Worm (Caenorhabditis elegans) whole organism, early embryonic: ENCODE measurements around the gene Y49F6A.5.

ENCODE experiments used
- B0310.2 ChIP-seq: sonication (generic microtip); optimal IDR thresholded peaks from 2 replicates; lab custom pipeline; 2016; ENCODE audit warnings: mild to moderate bottlenecking, missing genetic modification characterization, missing compliant biosample characterization
- ama-1 ChIP-seq: fragments of 150-350 bp; optimal IDR thresholded peaks from 2 replicates; lab custom pipeline; 2014
- ceh-36 ChIP-seq: sonication (generic microtip); optimal IDR thresholded peaks from 2 replicates; lab custom pipeline; 2016; ENCODE audit warnings: missing genetic modification characterization, inconsistent platforms, missing compliant biosample characterization
- ets-7 ChIP-seq: sonication (generic microtip); optimal IDR thresholded peaks from 2 replicates; lab custom pipeline; 2016; ENCODE audit warnings: missing genotype, missing genetic modification characterization, missing compliant biosample characterization
- flt-1 ChIP-seq: fragments of 200-800 bp; sonication (Bioruptor generic); IDR thresholded peaks from 2 replicates; pipeline ENCODE4 v1.3.6; 2022; ENCODE audit warnings: missing genetic modification characterization, missing compliant biosample characterization
- hmg-4 ChIP-seq: fragments of 200-800 bp; sonication (Bioruptor generic); optimal IDR thresholded peaks from 2 replicates; lab custom pipeline; 2018; ENCODE audit warnings: mild to moderate bottlenecking, missing genetic modification characterization, missing compliant biosample characterization
- sea-1 ChIP-seq: fragments of 200-800 bp; sonication (Bioruptor generic); conservative IDR thresholded peaks from 2 replicates; pipeline ENCODE4 v1.3.6; 2022; ENCODE audit warnings: missing genetic modification characterization, missing compliant biosample characterization
- tbx-11 ChIP-seq: fragments of 200-800 bp; sonication (Bioruptor generic); IDR thresholded peaks from 2 replicates; pipeline ENCODE4 v1.3.6; 2022; ENCODE audit warnings: missing genetic modification characterization, missing compliant biosample characterization
- tra-4 ChIP-seq: sonication (generic microtip); optimal IDR thresholded peaks from 2 replicates; lab custom pipeline; 2017; ENCODE audit warnings: missing genetic modification characterization, missing compliant biosample characterization

- TF ChIP-seq ama-1 (lab: Kevin White, UChicago) (no peak), tra-4 (tag; lab: Kevin White, UChicago) (no peak), tbx-11 (no peak), B0310.2 (tag; lab: Kevin White, UChicago) (no peak), ceh-36 (tag; lab: Kevin White, UChicago) (no peak), sea-1 (GFP tag; lab: Robert Waterston, UW) (no peak), ets-7 (tag; lab: Kevin White, UChicago) (no peak), hmg-4 (no peak), flt-1 (GFP tag; lab: Robert Waterston, UW) (no peak)
Observed at ce11 chrII:3626872-3627271, 17.2 kb upstream of the Y49F6A.5 start, which contains the start of gene M151.3.
